Worm (Caenorhabditis elegans): ENCODE measurements around the gene unc-130.

ce11 chrII:11316663-11317062 lies 34.9 kb downstream of the unc-130 start:
- TF ChIP-seq ama-1 (optimal IDR thresholded peaks at IDR 0.05) (no peak), aly-2 (tag; optimal IDR thresholded peaks at IDR 0.05) (no peak), mdl-1 (tag; optimal IDR thresholded peaks at IDR 0.05) (no peak), nhr-237 (tag; optimal IDR thresholded peaks at IDR 0.05) (no peak), ZK546.5 (tag; optimal IDR thresholded peaks at IDR 0.05) (no peak), pqm-1 (tag; optimal IDR thresholded peaks at IDR 0.05) (no peak), eor-1 (tag; optimal IDR thresholded peaks at IDR 0.05) (no peak), zag-1 (tag; optimal IDR thresholded peaks at IDR 0.05) (no peak), snpc-4 (tag; optimal IDR thresholded peaks at IDR 0.05) (no peak), elt-1 (tag; optimal IDR thresholded peaks at IDR 0.05) (no peak)

All from whole organism, L3 larva.